Worm (Caenorhabditis elegans): ENCODE data around the gene psr-1.

Gene psr-1

DNA sequence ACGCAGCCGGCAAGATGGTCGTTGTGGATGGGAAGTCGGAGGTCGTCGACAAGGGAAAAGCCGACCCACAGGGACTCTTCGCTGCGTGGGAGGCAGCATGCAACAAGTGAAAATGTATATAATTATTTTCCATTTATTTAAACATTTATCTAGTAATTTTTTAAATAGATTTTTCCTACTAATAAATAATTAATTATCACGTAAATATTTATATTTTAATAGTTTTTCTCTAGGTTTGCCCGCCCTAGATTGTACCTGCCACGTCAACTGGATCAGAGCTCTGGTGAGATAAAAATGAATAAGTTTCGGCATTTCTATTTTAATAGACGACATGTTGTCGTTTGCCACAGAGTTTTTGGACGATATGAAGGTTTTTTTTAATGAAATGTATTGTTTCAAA, at the start of gene psr-1:
Gene psr-1, plus strand, starts transcription at position 301 of the 400 bp plus-strand sequence.
- TF ChIP-seq ceh-31 (tag; optimal IDR thresholded peaks at IDR 0.05) (no peak), syd-9 (tag; optimal IDR thresholded peaks at IDR 0.05) (no peak), ceh-6 (GFP tag; optimal IDR thresholded peaks at IDR 0.05) (no peak), ceh-18 (tag; optimal IDR thresholded peaks at IDR 0.05) (no peak), fkh-10 (GFP tag; optimal IDR thresholded peaks at IDR 0.05) (no peak), zip-5 (tag; optimal IDR thresholded peaks at IDR 0.05) (no peak)

DNA sequence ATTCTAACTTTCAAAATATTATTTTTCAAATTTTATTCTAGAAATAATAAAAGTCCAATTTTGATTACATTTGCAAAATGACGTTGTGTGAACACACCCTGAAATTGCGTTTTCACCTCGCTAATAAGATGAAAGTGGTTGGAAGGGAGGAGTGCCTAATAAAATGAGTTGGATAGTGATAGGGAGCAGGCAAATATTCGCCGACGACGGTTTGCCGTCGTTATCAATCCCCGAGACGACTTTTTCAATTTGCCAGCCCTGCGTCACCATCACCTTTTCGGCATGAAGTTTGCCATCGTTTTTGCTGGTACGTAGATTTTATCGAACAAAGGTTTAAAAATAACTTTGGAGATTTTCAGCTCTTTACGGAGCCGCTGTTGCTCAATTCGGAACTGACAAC, 47.5 kb upstream of the psr-1 start, which contains the start of gene nspg-10:
Gene nspg-10, plus strand, starts transcription at position 179 of the 400 bp plus-strand sequence.
- TF ChIP-seq nhr-11 (tag; optimal IDR thresholded peaks at IDR 0.05) (no peak), sox-2 (GFP tag; IDR thresholded peaks at IDR 0.05) (no peak), odd-2 (tag; optimal IDR thresholded peaks at IDR 0.05) (no peak), ceh-18 (tag; optimal IDR thresholded peaks at IDR 0.05) (no peak), pha-4 (tag; optimal IDR thresholded peaks at IDR 0.05) (no peak), ets-4 (tag; optimal IDR thresholded peaks at IDR 0.05) (no peak), T23F11.4 (GFP tag; optimal IDR thresholded peaks at IDR 0.05) (no peak), zip-5 (tag; optimal IDR thresholded peaks at IDR 0.05) (no peak), ama-1 (optimal IDR thresholded peaks at IDR 0.05) (no peak), sdc-2 (tag; optimal IDR thresholded peaks at IDR 0.05) (no peak), fkh-10 (GFP tag; optimal IDR thresholded peaks at IDR 0.05) (no peak), C08G9.2 (tag; optimal IDR thresholded peaks at IDR 0.05) (no peak), ceh-19 (GFP tag; optimal IDR thresholded peaks at IDR 0.05) (no peak), dve-1 (tag; optimal IDR thresholded peaks at IDR 0.05) (no peak), hlh-30 (tag; optimal IDR thresholded peaks at IDR 0.05; ENCODE audit: insufficient read depth) (no peak)

- TF ChIP-seq ceh-18 (tag; optimal IDR thresholded peaks at IDR 0.05), result no peak
- TF ChIP-seq fax-1 (tag; optimal IDR thresholded peaks at IDR 0.05), result no peak
- no peak for TF ChIP-seq pros-1 (tag; optimal IDR thresholded peaks at IDR 0.05)
- peak; percentile 70 for TF ChIP-seq elt-4 (tag; optimal IDR thresholded peaks at IDR 0.05)
- no peak for TF ChIP-seq fkh-6 (tag; optimal IDR thresholded peaks at IDR 0.05)
These were observed 44.4 kb upstream of the psr-1 start for ce11 chrIV:4608661-4609060.

ce11 chrIV:4609568-4609967, 43.5 kb upstream of the psr-1 start, which contains the start of gene col-110:
Gene col-110 (minus strand): TSS chrIV:4609668.
- TF ChIP-seq unc-3 (GFP tag; conservative IDR thresholded peaks at IDR 0.05) (no peak), unc-3 (tag; optimal IDR thresholded peaks at IDR 0.05) (no peak), pag-3 (tag; optimal IDR thresholded peaks at IDR 0.05; ENCODE audit: borderline replicate concordance) (no peak), ceh-45 (GFP tag; IDR thresholded peaks at IDR 0.05) (no peak), pat-9 (tag; optimal IDR thresholded peaks at IDR 0.05) (no peak), sox-4 (tag; optimal IDR thresholded peaks at IDR 0.05) (no peak), che-1 (tag; optimal IDR thresholded peaks at IDR 0.05) (no peak), madf-2 (tag; optimal IDR thresholded peaks at IDR 0.05) (no peak), K02D7.2 (tag; optimal IDR thresholded peaks at IDR 0.05) (no peak), ttx-3 (tag; optimal IDR thresholded peaks at IDR 0.05) (no peak), ceh-19 (GFP tag; optimal IDR thresholded peaks at IDR 0.05) (no peak), pha-4 (tag; optimal IDR thresholded peaks at IDR 0.05) (no peak), ama-1 (optimal IDR thresholded peaks at IDR 0.05) (no peak), K09A11.1 (tag; optimal IDR thresholded peaks at IDR 0.05; ENCODE audit: insufficient read depth) (no peak), pros-1 (tag; optimal IDR thresholded peaks at IDR 0.05) (no peak), unc-86 (tag; optimal IDR thresholded peaks at IDR 0.05) (no peak), elt-2 (tag; optimal IDR thresholded peaks at IDR 0.05) (no peak)

DNA sequence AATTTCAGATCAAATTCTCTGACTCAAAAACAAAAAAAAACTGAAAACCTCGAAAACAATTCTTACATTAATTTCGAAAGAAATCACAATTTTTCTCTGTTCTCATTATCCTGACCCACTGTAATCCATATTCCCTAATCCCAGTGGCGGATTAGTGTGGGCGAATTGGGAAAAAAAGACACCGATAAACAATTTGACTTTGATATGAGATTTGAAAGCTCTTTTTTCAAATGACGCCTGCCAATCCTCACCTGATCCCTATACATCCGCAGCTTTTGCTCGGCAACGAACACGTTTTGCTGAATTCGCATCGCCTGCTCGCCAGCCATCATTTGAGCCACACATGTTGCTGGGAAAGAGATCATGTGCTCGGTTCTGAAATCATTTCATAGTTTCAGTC, 41.3 kb upstream of the psr-1 start:
- no peak for TF ChIP-seq pat-9 (tag; optimal IDR thresholded peaks at IDR 0.05)
- TF ChIP-seq ref-2 (tag; optimal IDR thresholded peaks at IDR 0.05), result no peak
- no peak for TF ChIP-seq sox-4 (tag; optimal IDR thresholded peaks at IDR 0.05)
- no peak for TF ChIP-seq unc-86 (tag; optimal IDR thresholded peaks at IDR 0.05)
- no peak for TF ChIP-seq elt-4 (tag; optimal IDR thresholded peaks at IDR 0.05)
- TF ChIP-seq fax-1 (tag; optimal IDR thresholded peaks at IDR 0.05), result no peak
- TF ChIP-seq ets-4 (tag; optimal IDR thresholded peaks at IDR 0.05), result no peak
- no peak for TF ChIP-seq eyg-1 (tag; optimal IDR thresholded peaks at IDR 0.05)
- no peak for TF ChIP-seq unc-3 (GFP tag; conservative IDR thresholded peaks at IDR 0.05)
- no peak for TF ChIP-seq unc-3 (tag; optimal IDR thresholded peaks at IDR 0.05)

Data from whole organism, late embryonic.